Worm (Caenorhabditis elegans) whole organism, late embryonic: Measurements from ENCODE around the gene szy-4.

Experiments
- C08G9.2 ChIP-seq: sonication (generic microtip); optimal IDR thresholded peaks from 2 replicates; lab custom pipeline; 2016; ENCODE audit warnings: mild to moderate bottlenecking, missing genetic modification characterization, moderate library complexity, missing compliant biosample characterization
- F13H6.1 ChIP-seq: sonication (generic microtip); optimal IDR thresholded peaks from 2 replicates; lab custom pipeline; 2016; ENCODE audit warnings: missing genetic modification characterization, missing compliant biosample characterization
- ama-1 ChIP-seq: fragments of 150-350 bp; optimal IDR thresholded peaks from 2 replicates; lab custom pipeline; 2014
- ceh-48 ChIP-seq: sonication (generic microtip); optimal IDR thresholded peaks from 2 replicates; lab custom pipeline; 2016; ENCODE audit warnings: missing genetic modification characterization, inconsistent platforms, missing compliant biosample characterization
- ceh-9 ChIP-seq: sonication (generic microtip); optimal IDR thresholded peaks from 2 replicates; lab custom pipeline; 2016; ENCODE audit warnings: mild to moderate bottlenecking, missing genetic modification characterization, inconsistent platforms, missing compliant biosample characterization
- dve-1 ChIP-seq: sonication (generic microtip); optimal IDR thresholded peaks from 2 replicates; lab custom pipeline; 2017; ENCODE audit warnings: antibody characterized with exemption, mild to moderate bottlenecking, missing genetic modification characterization, missing compliant biosample characterization
- pqm-1 ChIP-seq: sonication (generic microtip); optimal IDR thresholded peaks from 2 replicates; lab custom pipeline; 2016; ENCODE audit warnings: missing genetic modification characterization, missing compliant biosample characterization
- ref-2 ChIP-seq: sonication (generic microtip); optimal IDR thresholded peaks from 2 replicates; lab custom pipeline; 2016; ENCODE audit warnings: missing genetic modification characterization, missing compliant biosample characterization
- rnt-1 ChIP-seq: sonication (generic microtip); optimal IDR thresholded peaks from 2 replicates; lab custom pipeline; 2016; ENCODE audit warnings: missing genetic modification characterization, missing compliant biosample characterization
- unc-3 ChIP-seq, 2 experiments: fragments of 200-800 bp in 1 of 2; sonication (Bioruptor generic) in 1 of 2; sonication (generic microtip) in 1 of 2; conservative IDR thresholded peaks in 1 of 2; optimal IDR thresholded peaks in 1 of 2; 2 replicates each; pipeline versions ENCODE4 v1.3.6 to Lab custom; 2016 to 2022; ENCODE audit warnings: missing compliant biosample characterization in 2 of 2, missing genetic modification characterization in 2 of 2, missing genetic modification reagents in 1 of 2
- unc-55 ChIP-seq: sonication (generic microtip); optimal IDR thresholded peaks from 2 replicates; lab custom pipeline; 2017; ENCODE audit warnings: missing biosample characterization, missing genetic modification reagents, missing genetic modification characterization
- ztf-16 ChIP-seq: sonication (generic microtip); optimal IDR thresholded peaks from 2 replicates; lab custom pipeline; 2017; ENCODE audit warnings: missing genetic modification characterization, missing compliant biosample characterization

DNA sequence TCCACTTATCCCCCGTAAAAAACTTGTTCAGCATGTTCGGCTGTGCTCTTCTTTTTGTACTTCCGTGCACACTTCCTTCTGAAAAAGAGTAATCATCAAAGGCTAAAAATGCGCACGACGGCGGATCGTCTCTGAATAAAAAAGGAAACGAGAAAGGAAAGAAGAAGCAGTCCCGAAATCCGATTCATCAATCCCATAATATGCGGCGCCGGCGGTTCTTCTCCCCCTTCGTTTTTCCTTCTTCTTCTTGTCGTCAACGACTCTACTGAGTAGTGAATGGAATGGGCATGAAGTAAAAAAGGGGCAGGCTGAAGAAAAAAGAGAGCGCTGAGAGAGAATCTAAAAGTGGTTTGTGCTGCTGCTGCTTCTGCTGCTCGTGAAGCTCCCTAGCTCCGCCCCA lies 49.1 kb upstream of the szy-4 start:
- TF ChIP-seq ama-1 (no peak), dve-1 (tag; lab: Kevin White, UChicago) (no peak), ceh-48 (tag; lab: Kevin White, UChicago) (no peak), pqm-1 (tag; lab: Kevin White, UChicago) (no peak), unc-3 (GFP tag; conservative IDR thresholded peaks at IDR 0.05; lab: Robert Waterston, UW) (no peak), unc-3 (tag; optimal IDR thresholded peaks at IDR 0.05; lab: Kevin White, UChicago) (no peak), rnt-1 (no peak), ceh-9 (tag; lab: Kevin White, UChicago) (no peak), ztf-16 (tag; lab: Kevin White, UChicago) (no peak), F13H6.1 (tag; lab: Kevin White, UChicago) (no peak), C08G9.2 (no peak), ref-2 (no peak), unc-55 (GFP tag; lab: Kevin White, UChicago) (no peak)
